Worm (Caenorhabditis elegans) whole organism, mixed stage, embryonic: ENCODE data around the gene F47D12.7.

Experiments
- M03D4.4 ChIP-seq: sonication (generic microtip); optimal IDR thresholded peaks from 2 replicates; lab custom pipeline; 2017; ENCODE audit warnings: mild to moderate bottlenecking, missing genetic modification characterization, missing compliant biosample characterization
- bed-3 ChIP-seq: fragments of 200-800 bp; sonication (Bioruptor generic); optimal IDR thresholded peaks from 3 replicates; lab custom pipeline; 2018; ENCODE audit warnings: mild to moderate bottlenecking, missing genetic modification characterization, moderate library complexity, missing compliant biosample characterization
- blmp-1 ChIP-seq: fragments of 150-350 bp; optimal IDR thresholded peaks from 2 replicates; lab custom pipeline; 2014; ENCODE audit warnings: missing biosample characterization, missing genetic modification characterization
- ceh-39 ChIP-seq: fragments of 150-350 bp; optimal IDR thresholded peaks from 2 replicates; lab custom pipeline; 2014; ENCODE audit warnings: missing biosample characterization, missing genetic modification characterization
- ceh-43 ChIP-seq: fragments of 200-800 bp; sonication (Bioruptor generic); optimal IDR thresholded peaks from 2 replicates; lab custom pipeline; 2018; ENCODE audit warnings: mild to moderate bottlenecking, missing genetic modification characterization, moderate library complexity, missing compliant biosample characterization
- ceh-83 ChIP-seq: fragments of 200-800 bp; sonication (Bioruptor generic); optimal IDR thresholded peaks from 2 replicates; lab custom pipeline; 2018; ENCODE audit warnings: mild to moderate bottlenecking, missing genetic modification characterization, missing compliant biosample characterization
- ces-1 ChIP-seq: fragments of 150-350 bp; optimal IDR thresholded peaks from 2 replicates; lab custom pipeline; 2014; ENCODE audit warnings: missing biosample characterization, missing genetic modification reagents, missing genetic modification characterization
- cnd-1 ChIP-seq: fragments of 200-800 bp; sonication (Bioruptor generic); optimal IDR thresholded peaks from 2 replicates; lab custom pipeline; 2018; ENCODE audit warnings: mild to moderate bottlenecking, missing genetic modification characterization, missing compliant biosample characterization
- drap-1 ChIP-seq: fragments of 200-800 bp; sonication (Bioruptor generic); optimal IDR thresholded peaks from 3 replicates; lab custom pipeline; 2018; ENCODE audit warnings: mild to moderate bottlenecking, missing genetic modification characterization, missing compliant biosample characterization
- elt-1 ChIP-seq: sonication (generic microtip); optimal IDR thresholded peaks from 2 replicates; lab custom pipeline; 2017; ENCODE audit warnings: missing genetic modification characterization, mild to moderate bottlenecking, missing compliant biosample characterization, antibody characterized with exemption, moderate library complexity, borderline replicate concordance; ENCODE audit not compliant: insufficient read depth
- elt-3 ChIP-seq: fragments of 150-350 bp; optimal IDR thresholded peaks from 2 replicates; lab custom pipeline; 2014; ENCODE audit warnings: missing biosample characterization, missing genetic modification characterization
- flh-1 ChIP-seq: fragments of 200-800 bp; sonication (Bioruptor generic); optimal IDR thresholded peaks from 2 replicates; lab custom pipeline; 2018; ENCODE audit warnings: mild to moderate bottlenecking, missing genetic modification characterization, moderate library complexity, missing compliant biosample characterization
- ham-2 ChIP-seq: fragments of 200-800 bp; sonication (Bioruptor generic); optimal IDR thresholded peaks from 2 replicates; lab custom pipeline; 2018; ENCODE audit warnings: mild to moderate bottlenecking, missing genetic modification characterization, missing compliant biosample characterization
- hlh-1 ChIP-seq: fragments of 150-350 bp; optimal IDR thresholded peaks from 2 replicates; lab custom pipeline; 2014; ENCODE audit warnings: missing biosample characterization, missing genetic modification reagents, missing genetic modification characterization
- lin-13 ChIP-seq: fragments of 150-350 bp; optimal IDR thresholded peaks from 2 replicates; lab custom pipeline; 2014; ENCODE audit warnings: missing biosample characterization, missing genetic modification characterization
- lin-32 ChIP-seq: fragments of 200-800 bp; sonication (Bioruptor generic); optimal IDR thresholded peaks from 2 replicates; lab custom pipeline; 2018; ENCODE audit warnings: mild to moderate bottlenecking, missing genetic modification characterization, missing compliant biosample characterization
- lsy-2 ChIP-seq: fragments of 150-350 bp; optimal IDR thresholded peaks from 2 replicates; lab custom pipeline; 2014; ENCODE audit warnings: missing biosample characterization, missing genetic modification characterization
- mab-5 ChIP-seq: fragments of 150-350 bp; optimal IDR thresholded peaks from 2 replicates; lab custom pipeline; 2014; ENCODE audit warnings: missing biosample characterization, missing genetic modification characterization
- mep-1 ChIP-seq: fragments of 150-350 bp; optimal IDR thresholded peaks from 2 replicates; lab custom pipeline; 2017; ENCODE audit warnings: missing biosample characterization, missing genetic modification reagents, missing genetic modification characterization, inconsistent platforms
- mls-2 ChIP-seq: sonication (generic microtip); optimal IDR thresholded peaks from 2 replicates; lab custom pipeline; 2016; ENCODE audit warnings: mild to moderate bottlenecking, missing genetic modification characterization, moderate library complexity, missing compliant biosample characterization
- nhr-12 ChIP-seq: fragments of 150-350 bp; optimal IDR thresholded peaks from 2 replicates; lab custom pipeline; 2014; ENCODE audit warnings: missing biosample characterization, missing genetic modification characterization
- nhr-2 ChIP-seq: fragments of 150-350 bp; optimal IDR thresholded peaks from 2 replicates; lab custom pipeline; 2014; ENCODE audit warnings: missing biosample characterization, missing genetic modification characterization
- nhr-237 ChIP-seq: fragments of 150-350 bp; optimal IDR thresholded peaks from 2 replicates; lab custom pipeline; 2014; ENCODE audit warnings: missing biosample characterization, missing genetic modification characterization
- nhr-28 ChIP-seq: fragments of 150-350 bp; optimal IDR thresholded peaks from 2 replicates; lab custom pipeline; 2014; ENCODE audit warnings: missing biosample characterization, missing genetic modification characterization
- nhr-76 ChIP-seq: sonication (generic microtip); optimal IDR thresholded peaks from 2 replicates; lab custom pipeline; 2017; ENCODE audit warnings: missing biosample characterization, missing genetic modification characterization
- pha-4 ChIP-seq: fragments of 150-350 bp; optimal IDR thresholded peaks from 2 replicates; lab custom pipeline; 2018; ENCODE audit warnings: missing biosample characterization, missing genetic modification reagents, missing genetic modification characterization
- sem-2 ChIP-seq: fragments of 200-800 bp; sonication (Bioruptor generic); optimal IDR thresholded peaks from 2 replicates; lab custom pipeline; 2018; ENCODE audit warnings: mild to moderate bottlenecking, missing genetic modification characterization, missing compliant biosample characterization
- snpc-4 ChIP-seq: fragments of 150-350 bp; optimal IDR thresholded peaks from 2 replicates; lab custom pipeline; 2014; ENCODE audit warnings: missing biosample characterization, missing genetic modification characterization
- sptf-1 ChIP-seq: sonication (generic microtip); optimal IDR thresholded peaks from 2 replicates; lab custom pipeline; 2017; ENCODE audit warnings: mild to moderate bottlenecking, missing genetic modification characterization, moderate library complexity, missing compliant biosample characterization
- tbx-8 ChIP-seq: fragments of 200-800 bp; sonication (Bioruptor generic); optimal IDR thresholded peaks from 2 replicates; lab custom pipeline; 2018; ENCODE audit warnings: mild to moderate bottlenecking, missing genetic modification characterization, moderate library complexity, missing compliant biosample characterization
- unc-120 ChIP-seq: sonication (generic microtip); optimal IDR thresholded peaks from 2 replicates; lab custom pipeline; 2017; ENCODE audit warnings: missing genetic modification characterization, missing compliant biosample characterization; ENCODE audit not compliant: poor library complexity, severe bottlenecking
- unc-39 ChIP-seq: fragments of 150-350 bp; optimal IDR thresholded peaks from 2 replicates; lab custom pipeline; 2014; ENCODE audit warnings: missing biosample characterization, missing genetic modification characterization
- unc-62 ChIP-seq: fragments of 150-350 bp; optimal IDR thresholded peaks from 2 replicates; lab custom pipeline; 2014; ENCODE audit warnings: missing biosample characterization, missing genetic modification reagents, missing genetic modification characterization
- zip-8 ChIP-seq: fragments of 150-350 bp; optimal IDR thresholded peaks from 2 replicates; lab custom pipeline; 2014; ENCODE audit warnings: missing biosample characterization, missing genetic modification characterization
- ztf-11 ChIP-seq: fragments of 150-350 bp; optimal IDR thresholded peaks from 2 replicates; lab custom pipeline; 2014; ENCODE audit warnings: missing biosample characterization, missing genetic modification characterization

The F47D12.7 gene

ce11 chrIII:6295972-6296700 is at the start of gene F47D12.7:
F47D12.7 (minus strand) TSS chrIII:6296022.
- no peak for TF ChIP-seq sem-2 (GFP tag; lab: Kevin White, UChicago)
- no peak for TF ChIP-seq snpc-4 (tag; lab: Kevin White, UChicago)
- TF ChIP-seq M03D4.4 (tag; lab: Kevin White, UChicago), result no peak
- no peak for TF ChIP-seq zip-8 (tag; lab: Kevin White, UChicago)
- no peak for TF ChIP-seq mab-5 (tag; lab: Kevin White, UChicago)
- no peak for TF ChIP-seq unc-62 (GFP tag; lab: Kevin White, UChicago)
- TF ChIP-seq nhr-237 (tag; lab: Kevin White, UChicago), result no peak
- TF ChIP-seq nhr-28 (tag; lab: Kevin White, UChicago), result no peak
- no peak for TF ChIP-seq nhr-2 (tag; lab: Kevin White, UChicago)
- no peak for TF ChIP-seq unc-120 (tag; lab: Kevin White, UChicago)
- TF ChIP-seq ceh-39, result no peak
- no peak for TF ChIP-seq nhr-12 (tag; lab: Kevin White, UChicago)
- TF ChIP-seq mls-2 (tag; lab: Kevin White, UChicago), result no peak
- no peak for TF ChIP-seq ceh-43 (GFP tag; lab: Kevin White, UChicago)
- TF ChIP-seq, all 35 proteins: peak for 0

- no peak for TF ChIP-seq elt-1
- peak; percentile 63 for TF ChIP-seq lin-13
- TF ChIP-seq ham-2 (GFP tag; lab: Kevin White, UChicago), result no peak
- TF ChIP-seq unc-120 (tag; lab: Kevin White, UChicago), result peak; percentile 32
- TF ChIP-seq flh-1 (GFP tag; lab: Kevin White, UChicago), result no peak
- peak; percentile 96 for TF ChIP-seq lsy-2 (tag; lab: Kevin White, UChicago)
- peak; percentile 71 for TF ChIP-seq cnd-1 (tag; lab: Kevin White, UChicago)
- TF ChIP-seq pha-4 (tag; lab: Kevin White, UChicago), result peak; percentile 70
- no peak for TF ChIP-seq unc-62 (GFP tag; lab: Kevin White, UChicago)
- no peak for TF ChIP-seq ztf-11 (tag; lab: Kevin White, UChicago)
- TF ChIP-seq elt-3 (tag; lab: Kevin White, UChicago), result peak; percentile 18
- TF ChIP-seq mab-5 (tag; lab: Kevin White, UChicago), result peak; percentile 20
- TF ChIP-seq zip-8 (tag; lab: Kevin White, UChicago), result no peak
- TF ChIP-seq snpc-4 (tag; lab: Kevin White, UChicago), result no peak
- no peak for TF ChIP-seq bed-3 (GFP tag; lab: Kevin White, UChicago)
- TF ChIP-seq tbx-8 (GFP tag; lab: Kevin White, UChicago), result no peak
- TF ChIP-seq lin-32 (GFP tag; lab: Kevin White, UChicago), result no peak
- no peak for TF ChIP-seq mls-2 (tag; lab: Kevin White, UChicago)
- no peak for TF ChIP-seq ceh-43 (GFP tag; lab: Kevin White, UChicago)
- peak; percentile 61 for TF ChIP-seq sptf-1 (tag; lab: Kevin White, UChicago)
- TF ChIP-seq ces-1 (GFP tag; lab: Kevin White, UChicago), result peak; percentile 54
- peak; percentile 56 for TF ChIP-seq ceh-39
- TF ChIP-seq hlh-1 (tag; lab: Kevin White, UChicago), result peak; percentile 55
- no peak for TF ChIP-seq blmp-1 (tag; lab: Kevin White, UChicago)
- no peak for TF ChIP-seq ceh-83 (GFP tag; lab: Kevin White, UChicago)
- no peak for TF ChIP-seq sem-2 (GFP tag; lab: Kevin White, UChicago)
- peak; percentile 81 for TF ChIP-seq nhr-237 (tag; lab: Kevin White, UChicago)
- TF ChIP-seq drap-1 (GFP tag; lab: Kevin White, UChicago), result peak; percentile 52
- TF ChIP-seq nhr-28 (tag; lab: Kevin White, UChicago), result no peak
- no peak for TF ChIP-seq nhr-2 (tag; lab: Kevin White, UChicago)
- TF ChIP-seq mep-1, result peak; percentile 84
- no peak for TF ChIP-seq nhr-76 (tag; lab: Kevin White, UChicago)
Observed at ce11 chrIII:6344737-6345136, 48.9 kb upstream of the F47D12.7 start.

ce11 chrIII:6343229-6343628 is 47.4 kb upstream of the F47D12.7 start, which contains the start of gene C56G2.9:
C56G2.9 (minus strand) TSS chrIII:6343329.
- TF ChIP-seq nhr-76 (tag; lab: Kevin White, UChicago) (no peak), unc-39 (no peak), ceh-43 (GFP tag; lab: Kevin White, UChicago) (no peak), bed-3 (GFP tag; lab: Kevin White, UChicago) (no peak), sem-2 (GFP tag; lab: Kevin White, UChicago) (no peak), zip-8 (tag; lab: Kevin White, UChicago) (no peak)
